Worm (Caenorhabditis elegans) whole organism, L3 larva: ENCODE results near the gene eri-9.

Source experiments
- ZK546.5 ChIP-seq: sonication (generic microtip); optimal IDR thresholded peaks from 2 replicates; lab custom pipeline; 2017; ENCODE audit warnings: missing biosample characterization, missing genetic modification characterization
- aly-2 ChIP-seq: fragments of 150-350 bp; optimal IDR thresholded peaks from 2 replicates; lab custom pipeline; 2014; ENCODE audit warnings: missing biosample characterization, missing genetic modification characterization
- egl-27 ChIP-seq: sonication (generic microtip); optimal IDR thresholded peaks from 4 replicates; lab custom pipeline; 2017; ENCODE audit warnings: missing biosample characterization, missing genetic modification reagents, missing genetic modification characterization
- nhr-12 ChIP-seq: fragments of 150-350 bp; optimal IDR thresholded peaks from 2 replicates; lab custom pipeline; 2014; ENCODE audit warnings: missing biosample characterization, missing genetic modification characterization
- nhr-237 ChIP-seq: fragments of 150-350 bp; optimal IDR thresholded peaks from 2 replicates; lab custom pipeline; 2014; ENCODE audit warnings: missing biosample characterization, missing genetic modification characterization
- nhr-28 ChIP-seq: fragments of 150-350 bp; optimal IDR thresholded peaks from 2 replicates; lab custom pipeline; 2014; ENCODE audit warnings: missing biosample characterization, missing genetic modification characterization
- tbx-2 ChIP-seq: sonication (generic microtip); optimal IDR thresholded peaks from 2 replicates; lab custom pipeline; 2016; ENCODE audit warnings: mild to moderate bottlenecking, missing genetic modification characterization, missing compliant biosample characterization

- TF ChIP-seq nhr-237 (tag; lab: Kevin White, UChicago) (no peak), aly-2 (no peak), egl-27 (tag; lab: Kevin White, UChicago) (no peak), ZK546.5 (tag; lab: Kevin White, UChicago) (no peak), nhr-28 (tag; lab: Kevin White, UChicago) (no peak), nhr-12 (tag; lab: Kevin White, UChicago) (no peak), tbx-2 (tag; lab: Kevin White, UChicago) (no peak)
These were observed 14.1 kb upstream of the eri-9 start, which contains the start of gene rpb-8 for ce11 chrIII:4917960-4918712.
